Worm (Caenorhabditis elegans) whole organism, young adult: Measurements from ENCODE around the gene T09B9.3.

ENCODE experiments used
- B0336.3 ChIP-seq: fragments of 200-800 bp; sonication (Bioruptor generic); IDR thresholded peaks from 2 replicates; pipeline ENCODE4 v1.3.6; 2022; ENCODE audit warnings: missing genetic modification characterization, missing compliant biosample characterization
- F10E7.11 ChIP-seq: sonication (generic microtip); optimal IDR thresholded peaks from 2 replicates; lab custom pipeline; 2017; ENCODE audit warnings: mild to moderate bottlenecking, missing genetic modification characterization, moderate library complexity, missing compliant biosample characterization
- F22D6.2 ChIP-seq: sonication (generic microtip); optimal IDR thresholded peaks from 2 replicates; lab custom pipeline; 2016; ENCODE audit warnings: mild to moderate bottlenecking, missing genetic modification characterization, missing compliant biosample characterization
- F52B5.7 ChIP-seq: sonication (generic microtip); optimal IDR thresholded peaks from 2 replicates; lab custom pipeline; 2016; ENCODE audit warnings: mild to moderate bottlenecking, missing genetic modification characterization, missing compliant biosample characterization
- F57A8.1 ChIP-seq: fragments of 200-800 bp; sonication (Bioruptor generic); optimal IDR thresholded peaks from 2 replicates; lab custom pipeline; 2018; ENCODE audit warnings: mild to moderate bottlenecking, missing genetic modification characterization, moderate library complexity, missing compliant biosample characterization
- K12H6.12 ChIP-seq: fragments of 200-800 bp; sonication (Bioruptor generic); optimal IDR thresholded peaks from 2 replicates; lab custom pipeline; 2018; ENCODE audit warnings: mild to moderate bottlenecking, missing genetic modification characterization, missing compliant biosample characterization
- Y53F4B.3 ChIP-seq: fragments of 200-800 bp; sonication (Bioruptor generic); IDR thresholded peaks from 2 replicates; pipeline ENCODE4 v1.3.6; 2022; ENCODE audit warnings: missing genetic modification reagents, missing genetic modification characterization, missing compliant biosample characterization
- Y53G8AR.9 ChIP-seq: fragments of 200-800 bp; sonication (Bioruptor generic); conservative IDR thresholded peaks from 2 replicates; pipeline ENCODE4 v1.3.6; 2022; ENCODE audit warnings: missing genetic modification reagents, missing genetic modification characterization, missing compliant biosample characterization
- Y56A3A.18 ChIP-seq: fragments of 200-800 bp; sonication (Bioruptor generic); IDR thresholded peaks from 2 replicates; pipeline ENCODE4 v1.3.6; 2022; ENCODE audit warnings: missing genetic modification reagents, missing genetic modification characterization, missing compliant biosample characterization
- Y79H2A.3 ChIP-seq: fragments of 200-800 bp; sonication (Bioruptor generic); conservative IDR thresholded peaks from 2 replicates; pipeline ENCODE4 v1.3.6; 2022; ENCODE audit warnings: missing genetic modification reagents, missing genetic modification characterization, missing compliant biosample characterization
- aptf-3 ChIP-seq: fragments of 200-800 bp; sonication (Bioruptor generic); IDR thresholded peaks from 2 replicates; pipeline ENCODE4 v1.3.6; 2022; ENCODE audit warnings: missing genetic modification characterization, missing compliant biosample characterization
- bed-1 ChIP-seq: fragments of 200-800 bp; sonication (Bioruptor generic); IDR thresholded peaks from 2 replicates; pipeline ENCODE4 v1.3.6; 2022; ENCODE audit warnings: missing genetic modification reagents, missing genetic modification characterization, missing compliant biosample characterization
- ccch-3 ChIP-seq: fragments of 200-800 bp; sonication (Bioruptor generic); optimal IDR thresholded peaks from 2 replicates; lab custom pipeline; 2018; ENCODE audit warnings: mild to moderate bottlenecking, missing genetic modification characterization, missing compliant biosample characterization
- ceh-40 ChIP-seq: fragments of 200-800 bp; sonication (Bioruptor generic); IDR thresholded peaks from 2 replicates; pipeline ENCODE4 v1.3.6; 2022; ENCODE audit warnings: missing genetic modification characterization, missing compliant biosample characterization
- ceh-79 ChIP-seq: sonication (generic microtip); optimal IDR thresholded peaks from 2 replicates; lab custom pipeline; 2017; ENCODE audit warnings: mild to moderate bottlenecking, missing genetic modification characterization, missing compliant biosample characterization
- chd-7 ChIP-seq: sonication (generic microtip); optimal IDR thresholded peaks from 2 replicates; lab custom pipeline; 2016; ENCODE audit warnings: mild to moderate bottlenecking, missing genetic modification characterization, moderate library complexity, missing compliant biosample characterization
- dox-1 ChIP-seq: fragments of 200-800 bp; sonication (Bioruptor generic); IDR thresholded peaks from 2 replicates; pipeline ENCODE4 v1.3.6; 2022; ENCODE audit warnings: missing genetic modification reagents, missing genetic modification characterization, missing compliant biosample characterization
- dpl-1 ChIP-seq: fragments of 150-350 bp; optimal IDR thresholded peaks from 2 replicates; lab custom pipeline; 2014; ENCODE audit warnings: missing biosample characterization, missing genetic modification reagents, missing genetic modification characterization
- ets-4 ChIP-seq: fragments of 200-800 bp; sonication (Bioruptor generic); optimal IDR thresholded peaks from 2 replicates; lab custom pipeline; 2018; ENCODE audit warnings: mild to moderate bottlenecking, missing genetic modification characterization, missing compliant biosample characterization
- gei-17 ChIP-seq: fragments of 200-800 bp; sonication (Bioruptor generic); optimal IDR thresholded peaks from 2 replicates; lab custom pipeline; 2018; ENCODE audit warnings: mild to moderate bottlenecking, missing genetic modification characterization, missing compliant biosample characterization
- hlh-26 ChIP-seq: fragments of 200-800 bp; sonication (Bioruptor generic); conservative IDR thresholded peaks from 2 replicates; pipeline ENCODE4 v1.3.6; 2022; ENCODE audit warnings: missing genetic modification reagents, missing genetic modification characterization, missing compliant biosample characterization
- hrde-1 ChIP-seq: sonication (generic microtip); optimal IDR thresholded peaks from 2 replicates; lab custom pipeline; 2016; ENCODE audit warnings: missing genetic modification characterization, mild to moderate bottlenecking, missing compliant biosample characterization, moderate library complexity, missing genotype, missing genetic modification reagents, borderline replicate concordance
- let-607 ChIP-seq, 2 experiments: fragments of 200-800 bp in 1 of 2; sonication (Bioruptor generic) in 1 of 2; sonication (generic microtip) in 1 of 2; optimal IDR thresholded peaks; 2 replicates each; lab custom pipeline; 2016 to 2018; ENCODE audit warnings: mild to moderate bottlenecking in 2 of 2, missing compliant biosample characterization in 2 of 2, missing genetic modification characterization in 2 of 2, moderate library complexity in 2 of 2, missing genotype in 1 of 2
- lin-40 ChIP-seq: sonication (generic microtip); optimal IDR thresholded peaks from 2 replicates; lab custom pipeline; 2016; ENCODE audit warnings: missing genetic modification characterization, mild to moderate bottlenecking, missing compliant biosample characterization, missing genotype, missing genetic modification reagents
- lin-54 ChIP-seq: fragments of 200-800 bp; sonication (Bioruptor generic); optimal IDR thresholded peaks from 2 replicates; lab custom pipeline; 2018; ENCODE audit warnings: mild to moderate bottlenecking, missing genetic modification characterization, missing compliant biosample characterization
- madf-10 ChIP-seq: sonication (generic microtip); optimal IDR thresholded peaks from 2 replicates; lab custom pipeline; 2016; ENCODE audit warnings: mild to moderate bottlenecking, missing genetic modification characterization, missing compliant biosample characterization
- madf-3 ChIP-seq: fragments of 200-800 bp; sonication (Bioruptor generic); IDR thresholded peaks from 2 replicates; pipeline ENCODE4 v1.3.6; 2022; ENCODE audit warnings: missing genetic modification reagents, missing genetic modification characterization, missing compliant biosample characterization
- mcd-1 ChIP-seq: fragments of 200-800 bp; sonication (Bioruptor generic); IDR thresholded peaks from 2 replicates; pipeline ENCODE4 v1.3.6; 2022; ENCODE audit warnings: missing genetic modification reagents, missing genetic modification characterization, missing compliant biosample characterization
- nfya-2 ChIP-seq: fragments of 200-800 bp; sonication (Bioruptor generic); IDR thresholded peaks from 2 replicates; pipeline ENCODE4 v1.3.6; 2022; ENCODE audit warnings: missing genetic modification reagents, missing genetic modification characterization, missing compliant biosample characterization
- nfyb-1 ChIP-seq: fragments of 200-800 bp; sonication (Bioruptor generic); IDR thresholded peaks from 2 replicates; pipeline ENCODE4 v1.3.6; 2022; ENCODE audit warnings: missing genetic modification reagents, missing genetic modification characterization, missing compliant biosample characterization
- nhr-179 ChIP-seq: sonication (generic microtip); optimal IDR thresholded peaks from 2 replicates; lab custom pipeline; 2016; ENCODE audit warnings: mild to moderate bottlenecking, missing genetic modification characterization, missing compliant biosample characterization
- nhr-27 ChIP-seq: fragments of 200-800 bp; sonication (Bioruptor generic); optimal IDR thresholded peaks from 2 replicates; lab custom pipeline; 2018; ENCODE audit warnings: mild to moderate bottlenecking, missing genetic modification characterization, moderate library complexity, missing compliant biosample characterization
- nhr-80 ChIP-seq: sonication (generic microtip); optimal IDR thresholded peaks from 2 replicates; lab custom pipeline; 2016; ENCODE audit warnings: missing genetic modification characterization, missing compliant biosample characterization
- nhr-90 ChIP-seq: sonication (generic microtip); optimal IDR thresholded peaks from 2 replicates; lab custom pipeline; 2016; ENCODE audit warnings: missing genotype, mild to moderate bottlenecking, missing genetic modification characterization, missing compliant biosample characterization
- rcor-1 ChIP-seq: fragments of 200-800 bp; sonication (Bioruptor generic); IDR thresholded peaks from 2 replicates; pipeline ENCODE4 v1.3.6; 2022; ENCODE audit warnings: missing genetic modification reagents, missing genetic modification characterization, missing compliant biosample characterization
- rec-8 ChIP-seq, 2 experiments: sonication (generic microtip); optimal IDR thresholded peaks; 2 replicates each; lab custom pipeline; 2016; ENCODE audit warnings: mild to moderate bottlenecking in 2 of 2, missing genetic modification characterization in 2 of 2, missing genetic modification reagents in 2 of 2, missing genotype in 2 of 2, missing biosample characterization in 1 of 2, missing compliant biosample characterization in 1 of 2, moderate library complexity in 1 of 2
- rpc-1 ChIP-seq, 2 experiments: fragments of 150-350 bp in 1 of 2; sonication (generic microtip) in 1 of 2; optimal IDR thresholded peaks; 2 replicates each; lab custom pipeline; 2014 to 2018; ENCODE audit warnings: missing biosample characterization in 1 of 2, missing genetic modification characterization in 1 of 2, missing genetic modification reagents in 1 of 2, missing genotype in 1 of 2
- snpc-1.1 ChIP-seq: sonication (generic microtip); optimal IDR thresholded peaks from 2 replicates; lab custom pipeline; 2017; ENCODE audit warnings: missing genetic modification characterization, mild to moderate bottlenecking, missing compliant biosample characterization, antibody characterized with exemption, moderate library complexity, missing genotype, missing genetic modification reagents; ENCODE audit not compliant: insufficient read depth
- tlf-1 ChIP-seq: fragments of 200-800 bp; sonication (Bioruptor generic); optimal IDR thresholded peaks from 2 replicates; lab custom pipeline; 2018; ENCODE audit warnings: mild to moderate bottlenecking, missing genetic modification characterization, missing compliant biosample characterization
- unc-130 ChIP-seq: sonication (generic microtip); optimal IDR thresholded peaks from 2 replicates; lab custom pipeline; 2016; ENCODE audit warnings: missing genetic modification reagents, missing genetic modification characterization, missing compliant biosample characterization
- zfh-2 ChIP-seq: fragments of 200-800 bp; sonication (Bioruptor generic); conservative IDR thresholded peaks from 2 replicates; pipeline ENCODE4 v1.3.6; 2022; ENCODE audit warnings: missing genetic modification reagents, missing genetic modification characterization, missing compliant biosample characterization
- ztf-25 ChIP-seq: fragments of 200-800 bp; sonication (Bioruptor generic); IDR thresholded peaks from 2 replicates; pipeline ENCODE4 v1.3.6; 2022; ENCODE audit warnings: missing genetic modification reagents, missing genetic modification characterization, missing compliant biosample characterization
- ztf-26 ChIP-seq: sonication (generic microtip); optimal IDR thresholded peaks from 2 replicates; lab custom pipeline; 2017; ENCODE audit warnings: missing genetic modification characterization, missing compliant biosample characterization

Gene T09B9.3

DNA sequence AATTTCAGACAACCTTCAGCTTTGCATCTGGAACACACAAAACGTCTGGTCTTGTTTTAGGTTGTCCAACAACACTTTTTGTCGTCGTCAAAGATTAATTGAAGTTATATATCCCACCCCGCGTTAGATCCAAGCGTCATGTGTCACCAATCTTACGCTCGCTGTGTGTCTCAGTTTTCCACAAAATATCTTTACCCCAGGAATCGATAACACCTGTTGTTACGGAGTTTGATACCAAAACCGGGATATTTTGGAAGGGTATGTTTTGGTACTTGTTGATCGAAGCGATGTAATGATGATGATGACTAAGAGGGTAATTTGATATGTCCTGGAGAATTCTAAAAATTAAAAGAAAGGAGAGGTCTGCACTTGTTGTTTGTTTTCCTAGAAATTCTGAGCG, 25.7 kb downstream of the T09B9.3 start:
- TF ChIP-seq F52B5.7 (tag; lab: Kevin White, UChicago) (no peak), dpl-1 (no peak), F22D6.2 (no peak), nhr-27 (tag; lab: Kevin White, UChicago) (no peak), K12H6.12 (tag; lab: Kevin White, UChicago) (no peak), madf-10 (no peak), nfyb-1 (no peak), aptf-3 (GFP tag; lab: Robert Waterston, UW) (no peak), ztf-26 (no peak), lin-54 (GFP tag; lab: Kevin White, UChicago) (no peak), dox-1 (GFP tag; lab: Robert Waterston, UW) (no peak), ccch-3 (no peak)
- TF ChIP-seq, all 124 proteins: peak for 0

DNA sequence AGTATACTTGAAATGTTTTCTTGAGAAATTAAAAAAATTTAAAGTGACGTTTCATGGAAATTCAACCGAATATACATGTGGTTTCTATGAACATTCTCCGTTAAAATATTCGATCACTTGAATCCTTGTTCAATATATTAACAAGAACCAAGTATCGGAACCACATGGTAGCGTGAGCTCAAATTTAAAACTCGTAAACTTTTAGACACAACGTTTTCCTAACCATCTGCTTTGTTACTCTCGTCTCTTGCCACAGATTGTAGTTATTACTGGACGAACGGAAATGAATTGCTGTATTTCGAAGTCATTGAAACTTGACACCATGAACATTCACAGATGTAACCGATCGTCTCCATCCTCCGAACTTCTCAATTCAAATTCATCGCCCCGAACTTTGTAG, 42.1 kb downstream of the T09B9.3 start:
- TF ChIP-seq hlh-26 (GFP tag; lab: Robert Waterston, UW) (no peak), tlf-1 (GFP tag; lab: Kevin White, UChicago) (no peak), mcd-1 (GFP tag; lab: Robert Waterston, UW) (no peak), Y53G8AR.9 (GFP tag; lab: Robert Waterston, UW) (no peak), snpc-1.1 (tag; lab: Kevin White, UChicago) (no peak), let-607 (tag; optimal IDR thresholded peaks at IDR 0.05; lab: Kevin White, UChicago) (no peak), F57A8.1 (GFP tag; lab: Kevin White, UChicago) (no peak), Y79H2A.3 (GFP tag; lab: Robert Waterston, UW) (no peak), nhr-80 (no peak), ztf-25 (no peak), nhr-179 (tag; lab: Kevin White, UChicago) (no peak), chd-7 (no peak), madf-10 (no peak), lin-40 (tag; lab: Kevin White, UChicago) (no peak), nhr-90 (no peak), bed-1 (GFP tag; lab: Robert Waterston, UW) (no peak), rec-8 (tag; optimal IDR thresholded peaks at IDR 0.05; lab: Kevin White, UChicago) (no peak), rcor-1 (GFP tag; lab: Robert Waterston, UW) (no peak)

DNA sequence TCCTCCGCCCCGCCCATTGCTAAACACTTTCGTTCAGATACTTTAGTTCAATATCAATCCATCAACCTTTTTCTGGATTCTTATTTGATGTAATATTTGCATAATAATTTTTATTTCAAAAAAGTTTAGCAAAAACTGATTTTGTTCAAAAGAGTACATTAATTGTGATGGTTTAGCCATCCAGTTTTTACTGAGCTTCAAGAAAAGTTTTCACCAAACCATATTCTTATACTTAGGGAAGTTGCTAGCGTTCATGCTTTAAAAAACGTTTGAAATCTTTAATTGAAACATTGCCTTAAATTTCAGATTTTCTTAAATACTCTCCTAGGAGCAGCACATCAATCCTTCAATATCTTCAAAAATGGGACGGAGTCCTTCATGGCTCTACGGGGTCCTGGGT, 43.9 kb downstream of the T09B9.3 start, which contains the start of gene him-4:
Gene him-4 (plus strand): TSS at position 301 of the 400 bp plus-strand sequence.
- TF ChIP-seq Y53F4B.3 (no peak), zfh-2 (no peak), madf-10 (no peak), nfya-2 (no peak), dpl-1 (no peak), ceh-79 (no peak), madf-3 (GFP tag; lab: Robert Waterston, UW) (no peak), unc-130 (no peak), Y79H2A.3 (GFP tag; lab: Robert Waterston, UW) (no peak), F52B5.7 (tag; lab: Kevin White, UChicago) (no peak)

DNA sequence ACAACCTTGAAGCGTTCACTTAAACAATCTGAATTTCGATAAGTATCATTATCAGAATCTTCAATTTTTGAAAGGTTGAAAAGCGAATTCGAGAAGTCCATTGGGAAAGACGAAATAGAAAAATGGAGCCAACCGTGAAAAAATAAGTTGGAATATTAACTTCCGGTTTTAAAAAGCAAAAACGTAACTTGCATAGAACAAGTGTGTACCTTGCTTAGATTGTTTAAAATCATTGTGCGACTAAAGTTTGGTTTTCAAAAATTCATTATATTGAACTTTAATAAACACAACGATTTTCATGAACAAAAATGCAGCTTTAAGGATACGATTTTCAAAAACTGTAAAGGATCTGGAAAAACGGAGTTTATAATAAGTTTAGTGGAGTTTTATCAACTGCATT, 47.6 kb downstream of the T09B9.3 start, which contains the start of gene F15G9.2:
Gene F15G9.2 (minus strand): TSS at position 101 of the 400 bp plus-strand sequence.
- TF ChIP-seq dpl-1 = no peak
- TF ChIP-seq ceh-40 (GFP tag; lab: Robert Waterston, UW) = no peak
- no peak for TF ChIP-seq F10E7.11 (tag; lab: Kevin White, UChicago)
- TF ChIP-seq madf-10 = no peak
- no peak for TF ChIP-seq gei-17 (GFP tag; lab: Kevin White, UChicago)
- TF ChIP-seq hrde-1 (tag; lab: Kevin White, UChicago) = no peak
- TF ChIP-seq rpc-1 (optimal IDR thresholded peaks at IDR 0.05; lab: Kevin White, UChicago) = no peak
- TF ChIP-seq rpc-1 (tag; optimal IDR thresholded peaks at IDR 0.05; lab: Kevin White, UChicago) = no peak
- no peak for TF ChIP-seq ets-4 (GFP tag; lab: Kevin White, UChicago)
- TF ChIP-seq nhr-27 (tag; lab: Kevin White, UChicago) = no peak
- TF ChIP-seq Y56A3A.18 (GFP tag; lab: Robert Waterston, UW) = no peak
- TF ChIP-seq Y53G8AR.9 (GFP tag; lab: Robert Waterston, UW) = no peak
- TF ChIP-seq F52B5.7 (tag; lab: Kevin White, UChicago) = no peak
- no peak for TF ChIP-seq B0336.3
